Fruit fly (Drosophila melanogaster): ENCODE measurements around the gene LpR1.

The LpR1 gene

DNA sequence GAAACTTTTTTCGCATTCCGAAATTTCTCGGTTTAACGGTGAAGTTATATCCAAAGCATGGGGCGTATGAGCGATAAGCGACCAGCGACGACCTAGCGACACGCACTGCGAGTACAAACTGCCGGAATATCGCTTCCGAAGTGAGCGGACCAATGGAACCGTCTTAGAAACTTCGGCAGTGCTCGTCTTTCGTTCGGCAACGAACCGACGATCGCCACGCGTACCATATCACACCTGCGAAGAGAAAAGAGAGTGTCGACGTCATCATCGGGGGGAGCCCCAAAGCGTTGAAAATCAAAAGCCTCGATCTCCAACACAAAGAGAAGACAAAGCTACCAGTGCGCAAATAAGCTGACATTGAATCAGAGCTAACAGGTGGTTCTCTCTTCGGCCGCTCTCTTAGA is 22.6 kb downstream of the LpR1 start, which contains the start of gene LpR2:
Gene LpR2 (minus strand): TSS at position 118 of the 404 bp plus-strand sequence.
- TF ChIP-seq fd96Ca (GFP tag; IDR thresholded peaks at IDR 0.05) (no peak), gl (tag; optimal IDR thresholded peaks at IDR 0.05) (peak; percentile 9), CG4496 (GFP tag; IDR thresholded peaks at IDR 0.05) (peak; percentile 66; the same call in 2 of the 3 replicates), CG32121 (GFP tag; IDR thresholded peaks at IDR 0.05) (peak; percentile 49; the same call in 1 of the 2 replicates), Ets98B (GFP tag; IDR thresholded peaks at IDR 0.05) (peak; percentile 65), CG8159 (tag; optimal IDR thresholded peaks at IDR 0.05) (no peak), CG14655 (GFP tag; optimal IDR thresholded peaks at IDR 0.05) (no peak), Snoo (tag; optimal IDR thresholded peaks at IDR 0.05) (no peak), CG12605 (GFP tag; IDR thresholded peaks at IDR 0.05) (peak; percentile 71)

DNA sequence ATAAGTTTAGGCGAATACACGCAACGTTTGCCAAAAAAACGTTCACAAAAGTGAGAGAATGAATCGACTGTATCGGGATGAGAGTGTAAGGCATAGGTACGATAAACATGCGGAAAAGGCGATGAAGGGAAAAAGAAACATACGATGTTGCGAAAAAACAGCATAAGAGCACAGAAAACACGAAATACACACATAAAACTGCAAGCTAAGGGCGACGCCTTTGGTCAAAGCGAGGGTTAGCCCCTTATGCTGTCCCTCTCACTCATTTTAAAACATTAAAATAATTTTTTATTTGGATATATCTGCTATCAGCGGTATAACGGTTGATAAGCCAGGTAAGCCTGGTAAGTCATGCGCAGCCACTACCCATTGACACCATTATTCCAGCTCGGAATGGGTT is 23.2 kb downstream of the LpR1 start:
- TF ChIP-seq CG14655 (GFP tag; optimal IDR thresholded peaks at IDR 0.05) (no peak), CG15710 (tag; optimal IDR thresholded peaks at IDR 0.05) (no peak), D1 (tag; optimal IDR thresholded peaks at IDR 0.05) (no peak), CG34367 (tag; optimal IDR thresholded peaks at IDR 0.05) (no peak), CG10348 (GFP tag; IDR thresholded peaks at IDR 0.05) (no peak), CG8301 (tag; optimal IDR thresholded peaks at IDR 0.05) (no peak), CG17806 (tag; optimal IDR thresholded peaks at IDR 0.05) (no peak), CG4496 (GFP tag; IDR thresholded peaks at IDR 0.05) (no peak), Pif1B (GFP tag; optimal IDR thresholded peaks at IDR 0.05) (no peak), CG13204 (GFP tag; optimal IDR thresholded peaks at IDR 0.05) (no peak), CG9948 (tag; optimal IDR thresholded peaks at IDR 0.05) (no peak), CG8159 (tag; optimal IDR thresholded peaks at IDR 0.05) (no peak), Snoo (tag; optimal IDR thresholded peaks at IDR 0.05) (no peak), CG12605 (GFP tag; IDR thresholded peaks at IDR 0.05) (no peak), CG32121 (GFP tag; IDR thresholded peaks at IDR 0.05) (no peak), EcR (GFP tag; optimal IDR thresholded peaks at IDR 0.05) (no peak), Ets98B (GFP tag; IDR thresholded peaks at IDR 0.05) (no peak), rn (GFP tag; IDR thresholded peaks at IDR 0.05) (no peak), Pif1A (GFP tag; optimal IDR thresholded peaks at IDR 0.05) (no peak), gl (tag; optimal IDR thresholded peaks at IDR 0.05) (no peak)

DNA sequence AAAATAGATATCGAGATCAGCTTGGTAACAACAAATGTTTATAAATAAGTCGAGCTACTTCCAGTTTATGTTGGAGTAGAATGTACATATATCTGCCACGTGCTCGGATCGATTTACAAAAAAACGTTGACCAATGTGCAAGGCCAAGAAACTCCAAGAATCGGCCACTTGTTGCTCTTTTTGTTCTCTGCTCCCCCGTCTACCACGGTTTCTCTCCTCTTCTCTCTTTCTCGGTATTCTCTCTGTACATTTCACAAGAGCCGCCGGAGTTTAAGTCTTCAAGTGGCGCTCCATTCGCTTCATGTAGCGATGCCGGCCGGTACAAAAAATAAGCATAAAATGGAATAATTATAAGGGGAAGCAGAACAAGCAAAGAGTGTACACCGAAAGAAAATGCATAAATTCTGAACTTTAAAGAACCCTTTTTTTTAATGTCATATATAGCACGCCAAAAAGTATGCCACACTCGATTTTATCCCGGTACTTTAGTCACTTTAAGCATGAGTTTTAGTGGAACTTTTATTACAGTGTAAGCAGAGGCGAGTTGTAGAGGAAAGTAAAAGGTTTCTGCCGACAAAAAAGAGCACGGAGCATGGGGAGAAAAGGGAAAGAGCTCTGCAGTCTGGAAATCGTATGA is 25.1 kb downstream of the LpR1 start:
- TF ChIP-seq Pif1A (GFP tag; optimal IDR thresholded peaks at IDR 0.05) (peak; percentile 99), gl (tag; optimal IDR thresholded peaks at IDR 0.05) (peak; percentile 98), CG8301 (tag; optimal IDR thresholded peaks at IDR 0.05) (peak; percentile 99), rn (GFP tag; IDR thresholded peaks at IDR 0.05) (peak; percentile 98), CG17806 (tag; optimal IDR thresholded peaks at IDR 0.05) (peak; percentile 99), Pif1B (GFP tag; optimal IDR thresholded peaks at IDR 0.05) (peak; percentile 99), CG15710 (tag; optimal IDR thresholded peaks at IDR 0.05) (peak; percentile 99), Ets98B (GFP tag; IDR thresholded peaks at IDR 0.05) (peak; percentile 97), CG34367 (tag; optimal IDR thresholded peaks at IDR 0.05) (peak; percentile 99), EcR (GFP tag; optimal IDR thresholded peaks at IDR 0.05) (peak; percentile 89), CG4496 (GFP tag; IDR thresholded peaks at IDR 0.05) (peak; percentile 99), CG12605 (GFP tag; IDR thresholded peaks at IDR 0.05) (peak; percentile 96), CG8159 (tag; optimal IDR thresholded peaks at IDR 0.05) (peak; percentile 99), CG13204 (GFP tag; optimal IDR thresholded peaks at IDR 0.05) (peak; percentile 97), CG9948 (tag; optimal IDR thresholded peaks at IDR 0.05) (peak; percentile 99), D1 (tag; optimal IDR thresholded peaks at IDR 0.05) (peak; percentile 98), CG14655 (GFP tag; optimal IDR thresholded peaks at IDR 0.05) (peak; percentile 99), CG10348 (GFP tag; IDR thresholded peaks at IDR 0.05) (peak; percentile 86), CG32121 (GFP tag; IDR thresholded peaks at IDR 0.05) (peak; percentile 94), Snoo (tag; optimal IDR thresholded peaks at IDR 0.05) (peak; percentile 98), fd96Ca (GFP tag; IDR thresholded peaks at IDR 0.05) (peak; percentile 99)

DNA sequence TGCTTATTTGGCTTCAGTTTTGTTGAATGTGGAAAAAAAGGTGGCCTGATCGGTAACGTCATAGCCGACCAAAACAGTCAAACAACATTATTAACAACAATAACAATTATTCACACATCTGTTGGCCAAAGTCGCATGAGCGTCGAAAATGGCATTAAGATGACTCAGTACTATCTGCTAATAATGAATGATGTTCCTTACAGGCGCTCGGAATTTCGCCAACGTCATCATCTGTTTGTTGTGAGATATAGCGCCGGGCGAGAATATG is 27.2 kb downstream of the LpR1 start:
- TF ChIP-seq CG32121 (GFP tag; IDR thresholded peaks at IDR 0.05) (no peak), Pif1A (GFP tag; optimal IDR thresholded peaks at IDR 0.05) (no peak), CG14655 (GFP tag; optimal IDR thresholded peaks at IDR 0.05) (no peak), CG9948 (tag; optimal IDR thresholded peaks at IDR 0.05) (no peak), CG12605 (GFP tag; IDR thresholded peaks at IDR 0.05) (no peak), CG8301 (tag; optimal IDR thresholded peaks at IDR 0.05) (no peak), gl (tag; optimal IDR thresholded peaks at IDR 0.05) (no peak), EcR (GFP tag; optimal IDR thresholded peaks at IDR 0.05) (no peak)

- 0 out of 3 replicates have a peak, but pooled peaks have one; percentile 19 for TF ChIP-seq CG4496 (GFP tag; IDR thresholded peaks at IDR 0.05)
- no peak for TF ChIP-seq CG34367 (tag; optimal IDR thresholded peaks at IDR 0.05)
- TF ChIP-seq Snoo (tag; optimal IDR thresholded peaks at IDR 0.05): no peak
- TF ChIP-seq Pif1B (GFP tag; optimal IDR thresholded peaks at IDR 0.05): no peak
These were observed 27.7 kb downstream of the LpR1 start for dm6 chr3R:25734967-25735800.

- TF ChIP-seq CG15710 (tag; optimal IDR thresholded peaks at IDR 0.05) (no peak), CG9948 (tag; optimal IDR thresholded peaks at IDR 0.05) (no peak), CG4496 (GFP tag; IDR thresholded peaks at IDR 0.05) (no peak), CG10348 (GFP tag; IDR thresholded peaks at IDR 0.05) (no peak), Pif1B (GFP tag; optimal IDR thresholded peaks at IDR 0.05) (no peak), EcR (GFP tag; optimal IDR thresholded peaks at IDR 0.05) (no peak), Pif1A (GFP tag; optimal IDR thresholded peaks at IDR 0.05) (no peak), Snoo (tag; optimal IDR thresholded peaks at IDR 0.05) (no peak), CG8159 (tag; optimal IDR thresholded peaks at IDR 0.05) (no peak), CG13204 (GFP tag; optimal IDR thresholded peaks at IDR 0.05) (no peak), CG17806 (tag; optimal IDR thresholded peaks at IDR 0.05) (no peak), CG34367 (tag; optimal IDR thresholded peaks at IDR 0.05) (no peak), CG32121 (GFP tag; IDR thresholded peaks at IDR 0.05) (no peak), gl (tag; optimal IDR thresholded peaks at IDR 0.05) (no peak), CG14655 (GFP tag; optimal IDR thresholded peaks at IDR 0.05) (no peak), Ets98B (GFP tag; IDR thresholded peaks at IDR 0.05) (no peak), rn (GFP tag; IDR thresholded peaks at IDR 0.05) (no peak)
These were observed 39.1 kb downstream of the LpR1 start for dm6 chr3R:25723795-25724194.

All from whole organism, pupa.